Worm (Caenorhabditis elegans) whole organism, young adult: ENCODE results near the gene F56D6.14.
A peak's percentile ranks its signal among the peaks of the same experiment; 100 is the strongest.

Experiments
- B0019.2 ChIP-seq: fragments of 200-800 bp; sonication (Bioruptor generic); conservative IDR thresholded peaks from 2 replicates; pipeline ENCODE4 v1.3.6; 2022; ENCODE audit warnings: missing genetic modification reagents, missing genetic modification characterization, missing compliant biosample characterization
- F10E7.11 ChIP-seq: sonication (generic microtip); optimal IDR thresholded peaks from 2 replicates; lab custom pipeline; 2017; ENCODE audit warnings: mild to moderate bottlenecking, missing genetic modification characterization, moderate library complexity, missing compliant biosample characterization
- F37B4.10 ChIP-seq: fragments of 200-800 bp; sonication (Bioruptor generic); IDR thresholded peaks from 2 replicates; pipeline ENCODE4 v1.3.6; 2022; ENCODE audit warnings: missing genetic modification characterization, missing compliant biosample characterization
- F55B11.4 ChIP-seq: sonication (generic microtip); optimal IDR thresholded peaks from 2 replicates; lab custom pipeline; 2016; ENCODE audit warnings: missing compliant biosample characterization, missing genetic modification characterization, borderline replicate concordance; ENCODE audit not compliant: insufficient read depth
- Y95B8A.8 ChIP-seq: fragments of 200-800 bp; sonication (Bioruptor generic); IDR thresholded peaks from 2 replicates; pipeline ENCODE4 v1.3.6; 2022; ENCODE audit warnings: missing genetic modification reagents, missing genetic modification characterization, missing compliant biosample characterization
- ZK185.1 ChIP-seq: sonication (generic microtip); optimal IDR thresholded peaks from 2 replicates; lab custom pipeline; 2016; ENCODE audit warnings: mild to moderate bottlenecking, missing genetic modification characterization, missing compliant biosample characterization; ENCODE audit not compliant: poor library complexity, severe bottlenecking
- akir-1 ChIP-seq: fragments of 200-800 bp; sonication (Bioruptor generic); optimal IDR thresholded peaks from 2 replicates; lab custom pipeline; 2018; ENCODE audit warnings: mild to moderate bottlenecking, missing genetic modification characterization, moderate library complexity, missing compliant biosample characterization
- aptf-2 ChIP-seq: fragments of 200-800 bp; sonication (Bioruptor generic); conservative IDR thresholded peaks from 2 replicates; pipeline ENCODE4 v1.3.6; 2022; ENCODE audit warnings: missing genetic modification reagents, missing genetic modification characterization, missing compliant biosample characterization
- aptf-3 ChIP-seq: fragments of 200-800 bp; sonication (Bioruptor generic); IDR thresholded peaks from 2 replicates; pipeline ENCODE4 v1.3.6; 2022; ENCODE audit warnings: missing genetic modification characterization, missing compliant biosample characterization
- athp-1 ChIP-seq: sonication (generic microtip); optimal IDR thresholded peaks from 2 replicates; lab custom pipeline; 2017; ENCODE audit warnings: mild to moderate bottlenecking, missing genetic modification characterization, missing compliant biosample characterization
- bed-1 ChIP-seq: fragments of 200-800 bp; sonication (Bioruptor generic); IDR thresholded peaks from 2 replicates; pipeline ENCODE4 v1.3.6; 2022; ENCODE audit warnings: missing genetic modification reagents, missing genetic modification characterization, missing compliant biosample characterization
- cebp-2 ChIP-seq: fragments of 200-800 bp; sonication (Bioruptor generic); IDR thresholded peaks from 2 replicates; pipeline ENCODE4 v1.3.6; 2022; ENCODE audit warnings: missing genetic modification characterization, missing compliant biosample characterization
- ceh-100 ChIP-seq: fragments of 200-800 bp; sonication (Bioruptor generic); IDR thresholded peaks from 2 replicates; pipeline ENCODE4 v1.3.6; 2022; ENCODE audit warnings: missing genetic modification reagents, missing genetic modification characterization, missing compliant biosample characterization
- ceh-27 ChIP-seq: fragments of 200-800 bp; sonication (Bioruptor generic); optimal IDR thresholded peaks from 2 replicates; lab custom pipeline; 2018; ENCODE audit warnings: mild to moderate bottlenecking, missing genetic modification characterization, moderate library complexity, missing compliant biosample characterization
- ceh-79 ChIP-seq: sonication (generic microtip); optimal IDR thresholded peaks from 2 replicates; lab custom pipeline; 2017; ENCODE audit warnings: mild to moderate bottlenecking, missing genetic modification characterization, missing compliant biosample characterization
- chd-7 ChIP-seq: sonication (generic microtip); optimal IDR thresholded peaks from 2 replicates; lab custom pipeline; 2016; ENCODE audit warnings: mild to moderate bottlenecking, missing genetic modification characterization, moderate library complexity, missing compliant biosample characterization
- die-1 ChIP-seq: sonication (generic microtip); optimal IDR thresholded peaks from 2 replicates; lab custom pipeline; 2016; ENCODE audit warnings: missing genotype, mild to moderate bottlenecking, missing genetic modification characterization, missing compliant biosample characterization
- dox-1 ChIP-seq: fragments of 200-800 bp; sonication (Bioruptor generic); IDR thresholded peaks from 2 replicates; pipeline ENCODE4 v1.3.6; 2022; ENCODE audit warnings: missing genetic modification reagents, missing genetic modification characterization, missing compliant biosample characterization
- egl-44 ChIP-seq: fragments of 200-800 bp; sonication (Bioruptor generic); IDR thresholded peaks from 2 replicates; pipeline ENCODE4 v1.3.6; 2022; ENCODE audit warnings: missing genetic modification reagents, missing genetic modification characterization, missing compliant biosample characterization
- ekl-4 ChIP-seq: fragments of 200-800 bp; sonication (Bioruptor generic); IDR thresholded peaks from 2 replicates; pipeline ENCODE4 v1.3.6; 2022; ENCODE audit warnings: missing genetic modification reagents, missing genetic modification characterization, missing compliant biosample characterization
- ets-4 ChIP-seq: fragments of 200-800 bp; sonication (Bioruptor generic); optimal IDR thresholded peaks from 2 replicates; lab custom pipeline; 2018; ENCODE audit warnings: mild to moderate bottlenecking, missing genetic modification characterization, missing compliant biosample characterization
- hlh-12 ChIP-seq: sonication (generic microtip); optimal IDR thresholded peaks from 2 replicates; lab custom pipeline; 2016; ENCODE audit warnings: missing genetic modification characterization, missing compliant biosample characterization
- hmg-20 ChIP-seq: fragments of 200-800 bp; sonication (Bioruptor generic); IDR thresholded peaks from 2 replicates; pipeline ENCODE4 v1.3.6; 2022; ENCODE audit warnings: missing genetic modification reagents, missing genetic modification characterization, missing compliant biosample characterization
- let-526 ChIP-seq: fragments of 200-800 bp; sonication (Bioruptor generic); IDR thresholded peaks from 2 replicates; pipeline ENCODE4 v1.3.6; 2022; ENCODE audit warnings: missing genetic modification reagents, missing genetic modification characterization, missing compliant biosample characterization
- lsy-27 ChIP-seq: sonication (generic microtip); optimal IDR thresholded peaks from 2 replicates; lab custom pipeline; 2017; ENCODE audit warnings: missing genetic modification characterization, mild to moderate bottlenecking, missing compliant biosample characterization, antibody characterized with exemption, missing genotype, borderline replicate concordance; ENCODE audit not compliant: insufficient read depth
- madf-8 ChIP-seq: fragments of 200-800 bp; sonication (Bioruptor generic); conservative IDR thresholded peaks from 2 replicates; pipeline ENCODE4 v1.3.6; 2022; ENCODE audit warnings: missing genetic modification reagents, missing genetic modification characterization, missing compliant biosample characterization
- mxl-1 ChIP-seq: sonication (generic microtip); optimal IDR thresholded peaks from 2 replicates; lab custom pipeline; 2016; ENCODE audit warnings: missing genetic modification characterization, missing compliant biosample characterization
- nhr-27 ChIP-seq: fragments of 200-800 bp; sonication (Bioruptor generic); optimal IDR thresholded peaks from 2 replicates; lab custom pipeline; 2018; ENCODE audit warnings: mild to moderate bottlenecking, missing genetic modification characterization, moderate library complexity, missing compliant biosample characterization
- nhr-80 ChIP-seq: sonication (generic microtip); optimal IDR thresholded peaks from 2 replicates; lab custom pipeline; 2016; ENCODE audit warnings: missing genetic modification characterization, missing compliant biosample characterization
- rcor-1 ChIP-seq: fragments of 200-800 bp; sonication (Bioruptor generic); IDR thresholded peaks from 2 replicates; pipeline ENCODE4 v1.3.6; 2022; ENCODE audit warnings: missing genetic modification reagents, missing genetic modification characterization, missing compliant biosample characterization
- rec-8 ChIP-seq, 2 experiments: sonication (generic microtip); optimal IDR thresholded peaks; 2 replicates each; lab custom pipeline; 2016; ENCODE audit warnings: mild to moderate bottlenecking in 2 of 2, missing genetic modification characterization in 2 of 2, missing genetic modification reagents in 2 of 2, missing genotype in 2 of 2, missing biosample characterization in 1 of 2, missing compliant biosample characterization in 1 of 2, moderate library complexity in 1 of 2
- repo-1 ChIP-seq: sonication (generic microtip); optimal IDR thresholded peaks from 2 replicates; lab custom pipeline; 2017; ENCODE audit warnings: mild to moderate bottlenecking, missing genetic modification characterization, missing compliant biosample characterization
- snpc-1.3 ChIP-seq: sonication (generic microtip); optimal IDR thresholded peaks from 2 replicates; lab custom pipeline; 2017; ENCODE audit warnings: missing genetic modification characterization, mild to moderate bottlenecking, missing compliant biosample characterization, antibody characterized with exemption, moderate library complexity, missing genotype, missing genetic modification reagents; ENCODE audit not compliant: insufficient read depth
- somi-1 ChIP-seq: fragments of 200-800 bp; sonication (Bioruptor generic); optimal IDR thresholded peaks from 2 replicates; lab custom pipeline; 2018; ENCODE audit warnings: mild to moderate bottlenecking, missing genetic modification characterization, missing compliant biosample characterization
- tbx-9 ChIP-seq: sonication (generic microtip); optimal IDR thresholded peaks from 2 replicates; lab custom pipeline; 2016; ENCODE audit warnings: borderline replicate concordance, missing genetic modification characterization, inconsistent platforms, missing compliant biosample characterization
- unc-62 ChIP-seq: fragments of 150-350 bp; optimal IDR thresholded peaks from 2 replicates; lab custom pipeline; 2014; ENCODE audit warnings: missing biosample characterization, missing genetic modification reagents, missing genetic modification characterization
- ztf-18 ChIP-seq: sonication (generic microtip); optimal IDR thresholded peaks from 2 replicates; lab custom pipeline; 2016; ENCODE audit warnings: missing genotype, mild to moderate bottlenecking, missing genetic modification characterization, missing compliant biosample characterization
- ztf-3 ChIP-seq: fragments of 200-800 bp; sonication (Bioruptor generic); optimal IDR thresholded peaks from 2 replicates; lab custom pipeline; 2018; ENCODE audit warnings: mild to moderate bottlenecking, missing genetic modification characterization, missing compliant biosample characterization
- ztf-6 ChIP-seq: fragments of 200-800 bp; sonication (Bioruptor generic); IDR thresholded peaks from 2 replicates; pipeline ENCODE4 v1.3.6; 2022; ENCODE audit warnings: missing genetic modification reagents, missing genetic modification characterization, missing compliant biosample characterization

F56D6.14 gene

ce11 chrIV:3941658-3942328, 24.3 kb downstream of the F56D6.14 start, which contains the start of gene clec-174:
clec-174 (minus strand) TSS chrIV:3941708.
- no peak for TF ChIP-seq ceh-79 (tag; lab: Kevin White, UChicago)
- no peak for TF ChIP-seq ceh-27 (GFP tag; lab: Kevin White, UChicago)
- TF ChIP-seq hlh-12: no peak
- no peak for TF ChIP-seq mxl-1 (tag; lab: Kevin White, UChicago)
- no peak for TF ChIP-seq tbx-9 (tag; lab: Kevin White, UChicago)
- TF ChIP-seq akir-1 (GFP tag; lab: Kevin White, UChicago): no peak
- TF ChIP-seq ztf-3 (GFP tag; lab: Kevin White, UChicago): no peak
- TF ChIP-seq chd-7 (tag; lab: Kevin White, UChicago): no peak
- TF ChIP-seq aptf-2: no peak
- TF ChIP-seq F37B4.10 (GFP tag; lab: Robert Waterston, UW): no peak

- TF ChIP-seq nhr-27 (tag; lab: Kevin White, UChicago) (no peak), ZK185.1 (tag; lab: Kevin White, UChicago) (no peak), somi-1 (GFP tag; lab: Kevin White, UChicago) (no peak), hmg-20 (GFP tag; lab: Robert Waterston, UW) (no peak), repo-1 (tag; lab: Kevin White, UChicago) (no peak), lsy-27 (tag; lab: Kevin White, UChicago) (no peak), ceh-100 (GFP tag; lab: Robert Waterston, UW) (no peak), cebp-2 (GFP tag; lab: Robert Waterston, UW) (no peak), madf-8 (GFP tag; lab: Robert Waterston, UW) (no peak), athp-1 (tag; lab: Kevin White, UChicago) (no peak), bed-1 (GFP tag; lab: Robert Waterston, UW) (no peak), Y95B8A.8 (no peak), unc-62 (GFP tag; lab: Kevin White, UChicago) (no peak)
Measured at ce11 chrIV:3943003-3943402, 25.5 kb downstream of the F56D6.14 start, which contains the start of gene Y46C8AL.11. Y46C8AL.11 (plus strand) TSS chrIV:3943303.

DNA sequence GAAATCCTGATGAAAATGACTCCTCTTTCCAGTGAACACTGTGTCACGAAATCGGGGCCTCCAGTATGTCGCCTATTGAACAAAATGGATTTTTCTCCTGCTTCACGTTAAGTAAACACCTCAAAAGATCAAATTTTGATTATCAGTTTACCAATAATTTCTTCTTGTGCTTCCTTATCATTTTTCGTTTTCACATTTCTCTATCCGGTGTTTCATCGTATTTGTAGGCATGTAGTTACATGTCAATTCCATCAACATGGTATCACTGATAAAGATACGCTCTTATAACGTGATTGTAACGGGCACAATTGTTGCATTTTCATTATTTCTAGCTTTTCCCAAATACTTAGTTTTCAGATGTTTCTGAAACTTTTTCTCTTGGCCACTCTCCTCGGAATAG, 27.0 kb downstream of the F56D6.14 start, which contains the start of gene clec-72:
Gene clec-72 (plus strand): TSS at position 358 of the 400 bp plus-strand sequence.
- no peak for TF ChIP-seq snpc-1.3
- TF ChIP-seq F10E7.11 (tag; lab: Kevin White, UChicago): no peak
- no peak for TF ChIP-seq let-526 (GFP tag; lab: Robert Waterston, UW)
- TF ChIP-seq egl-44: no peak
- TF ChIP-seq ztf-3 (GFP tag; lab: Kevin White, UChicago): no peak
- TF ChIP-seq ztf-18: no peak
- TF ChIP-seq ets-4 (GFP tag; lab: Kevin White, UChicago): peak; percentile 62
- no peak for TF ChIP-seq rcor-1 (GFP tag; lab: Robert Waterston, UW)
- TF ChIP-seq aptf-3: no peak
- no peak for TF ChIP-seq die-1 (tag; lab: Kevin White, UChicago)
- no peak for TF ChIP-seq ztf-6 (GFP tag; lab: Robert Waterston, UW)
- no peak for TF ChIP-seq rec-8 (tag; optimal IDR thresholded peaks at IDR 0.05; lab: Kevin White, UChicago)
- peak; percentile 90 for TF ChIP-seq nhr-80
- TF ChIP-seq cebp-2 (GFP tag; lab: Robert Waterston, UW): no peak
- TF ChIP-seq unc-62 (GFP tag; lab: Kevin White, UChicago): peak; percentile 43
- no peak for TF ChIP-seq F55B11.4 (tag; lab: Kevin White, UChicago)
- no peak for TF ChIP-seq B0019.2 (GFP tag; lab: Robert Waterston, UW)
- peak; percentile 19; the same call in 1 of the 2 replicates for TF ChIP-seq dox-1 (GFP tag; lab: Robert Waterston, UW)
- TF ChIP-seq ekl-4 (GFP tag; lab: Robert Waterston, UW): no peak
